Worm (Caenorhabditis elegans) whole organism, L4 larva: ENCODE measurements around the gene F36H5.17.

Experiments
- mdl-1 ChIP-seq, 2 experiments: fragments of 150-350 bp in 1 of 2; sonication (generic microtip) in 1 of 2; optimal IDR thresholded peaks; 2 replicates each; lab custom pipeline; 2014 to 2017; ENCODE audit warnings: missing biosample characterization in 2 of 2, missing genetic modification characterization in 2 of 2
- snpc-1.2 ChIP-seq: fragments of 200-800 bp; sonication (Bioruptor generic); IDR thresholded peaks from 2 replicates; pipeline ENCODE4 v1.3.6; 2022; ENCODE audit warnings: missing genetic modification reagents, missing genetic modification characterization, missing compliant biosample characterization

ce11 chrII:1736353-1736752 lies 19.6 kb downstream of the F36H5.17 start, which contains the start of gene ceh-83:
- no peak for TF ChIP-seq snpc-1.2 (GFP tag; lab: Robert Waterston, UW)
- TF ChIP-seq mdl-1 (tag; optimal IDR thresholded peaks at IDR 0.05; lab: Kevin White, UChicago): no peak
